Fruit fly (Drosophila melanogaster): ENCODE measurements around the gene Gcn5.

dm6 chr3L:12533392-12534070 is 9.7 kb upstream of the Gcn5 start, which contains the start of the genes Tsf2 and CG34242:
- no peak for TF ChIP-seq usp (GFP tag; optimal IDR thresholded peaks at IDR 0.05)
- TF ChIP-seq Hr78 (GFP tag; optimal IDR thresholded peaks at IDR 0.05): no peak
- TF ChIP-seq Jra (GFP tag; optimal IDR thresholded peaks at IDR 0.05): no peak
- TF ChIP-seq Sp1 (GFP tag; optimal IDR thresholded peaks at IDR 0.05): peak; percentile 4
- no peak for TF ChIP-seq Mio (GFP tag; optimal IDR thresholded peaks at IDR 0.05)
- TF ChIP-seq lola (GFP tag; optimal IDR thresholded peaks at IDR 0.05): no peak
- TF ChIP-seq dsf (GFP tag; optimal IDR thresholded peaks at IDR 0.05; ENCODE audit: borderline replicate concordance): no peak
- TF ChIP-seq GATAd (GFP tag; optimal IDR thresholded peaks at IDR 0.05): no peak
- no peak for TF ChIP-seq br (GFP tag; optimal IDR thresholded peaks at IDR 0.05)
- peak; percentile 23 for TF ChIP-seq rgr (GFP tag; optimal IDR thresholded peaks at IDR 0.05)
- TF ChIP-seq brk (GFP tag; optimal IDR thresholded peaks at IDR 0.05): no peak
- no peak for TF ChIP-seq h (GFP tag; optimal IDR thresholded peaks at IDR 0.05)

All from whole organism, wandering third instar larva.